Worm (Caenorhabditis elegans): Measurements from ENCODE around the gene nhr-34.

- TF ChIP-seq nhr-28 (tag; optimal IDR thresholded peaks at IDR 0.05) (no peak), lin-15B (tag; optimal IDR thresholded peaks at IDR 0.05) (no peak), nhr-6 (tag; optimal IDR thresholded peaks at IDR 0.05) (no peak), attf-4 (tag; optimal IDR thresholded peaks at IDR 0.05) (no peak), nhr-237 (tag; optimal IDR thresholded peaks at IDR 0.05) (no peak), tag-97 (GFP tag; IDR thresholded peaks at IDR 0.05) (no peak), zip-2 (tag; optimal IDR thresholded peaks at IDR 0.05) (no peak), zag-1 (tag; optimal IDR thresholded peaks at IDR 0.05) (no peak), aly-2 (tag; optimal IDR thresholded peaks at IDR 0.05) (no peak)
These were observed 41.6 kb downstream of the nhr-34 start for ce11 chrIV:9633889-9634288.

All from whole organism, L4 larva.